Fruit fly (Drosophila melanogaster): Measurements from ENCODE around the gene CG3436.

The CG3436 gene

dm6 chr2L:143088-143487 lies 12.7 kb upstream of the CG3436 start, which contains the start of the genes CG31974 and CG11454 (continued):
- TF ChIP-seq CG13287 (GFP tag; IDR thresholded peaks at IDR 0.05; ENCODE audit: partially characterized antibody), result peak; percentile 97
- no peak for TF ChIP-seq Six4 (GFP tag; optimal IDR thresholded peaks at IDR 0.05)
- peak; percentile 18; the same call in 1 of the 2 replicates for TF ChIP-seq Rfx (GFP tag; IDR thresholded peaks at IDR 0.05)
- 0 out of 3 replicates have a peak, but pooled peaks have one; percentile 64 for TF ChIP-seq hb (GFP tag; IDR thresholded peaks at IDR 0.05; ENCODE audit: partially characterized antibody)
- no peak for TF ChIP-seq oc (tag; optimal IDR thresholded peaks at IDR 0.05)
- TF ChIP-seq CG30020 (tag; optimal IDR thresholded peaks at IDR 0.05), result peak; percentile 5
- peak; percentile 75; the same call in 1 of the 2 replicates for TF ChIP-seq inv (GFP tag; IDR thresholded peaks at IDR 0.05; ENCODE audit: partially characterized antibody)
- TF ChIP-seq luna (GFP tag; optimal IDR thresholded peaks at IDR 0.05), result no peak
- peak; percentile 67 for TF ChIP-seq CG5180 (GFP tag; optimal IDR thresholded peaks at IDR 0.05)
- TF ChIP-seq maf-S (GFP tag; optimal IDR thresholded peaks at IDR 0.05), result no peak
- peak; percentile 61 for TF ChIP-seq HmgZ (tag; optimal IDR thresholded peaks at IDR 0.05)
- TF ChIP-seq exex (tag; optimal IDR thresholded peaks at IDR 0.05), result peak; percentile 11
- TF ChIP-seq Opbp (GFP tag; IDR thresholded peaks at IDR 0.05; ENCODE audit: partially characterized antibody), result peak; percentile 83
- TF ChIP-seq CG15514 (GFP tag; optimal IDR thresholded peaks at IDR 0.05), result peak; percentile 100
- TF ChIP-seq Nf-YB (GFP tag; optimal IDR thresholded peaks at IDR 0.05), result peak; percentile 2
- peak; percentile 37 for TF ChIP-seq Ets65A (GFP tag)
- TF ChIP-seq slbo (GFP tag; IDR thresholded peaks at IDR 0.05), result no peak
- TF ChIP-seq CG30403 (GFP tag; optimal IDR thresholded peaks at IDR 0.05), result peak; percentile 7
- TF ChIP-seq cwo (GFP tag; optimal IDR thresholded peaks at IDR 0.05), result no peak
- TF ChIP-seq CG12391 (tag; optimal IDR thresholded peaks at IDR 0.05), result peak; percentile 25
- peak; percentile 65 for TF ChIP-seq CG1603 (tag; optimal IDR thresholded peaks at IDR 0.05)
- TF ChIP-seq CG7987 (GFP tag; optimal IDR thresholded peaks at IDR 0.05), result peak; percentile 14
- no peak for TF ChIP-seq CG2889 (GFP tag; IDR thresholded peaks at IDR 0.05)
- TF ChIP-seq PHDP (tag; optimal IDR thresholded peaks at IDR 0.05), result peak; percentile 24
- TF ChIP-seq ap (GFP tag; IDR thresholded peaks at IDR 0.05), result no peak
- TF ChIP-seq CG16813 (GFP tag; IDR thresholded peaks at IDR 0.05; ENCODE audit: partially characterized antibody), result peak; percentile 67; the same call in 2 of the 3 replicates
- TF ChIP-seq wek (GFP tag; optimal IDR thresholded peaks at IDR 0.05), result peak; percentile 3
- TF ChIP-seq CG12219 (GFP tag; optimal IDR thresholded peaks at IDR 0.05), result no peak
- peak; percentile 47 for TF ChIP-seq CG17829 (tag; optimal IDR thresholded peaks at IDR 0.05)
- peak; percentile 2 for TF ChIP-seq nom (GFP tag; optimal IDR thresholded peaks at IDR 0.05)
- TF ChIP-seq Nf-YC (tag; optimal IDR thresholded peaks at IDR 0.05), result peak; percentile 9
- TF ChIP-seq gem (tag; optimal IDR thresholded peaks at IDR 0.05), result no peak
- TF ChIP-seq unc-4 (GFP tag; IDR thresholded peaks at IDR 0.05; ENCODE audit: partially characterized antibody), result peak; percentile 95
- TF ChIP-seq mirr (GFP tag; optimal IDR thresholded peaks at IDR 0.05), result peak; percentile 34
- TF ChIP-seq pnt (GFP tag; optimal IDR thresholded peaks at IDR 0.05), result no peak
- TF ChIP-seq CG4617 (GFP tag; optimal IDR thresholded peaks at IDR 0.05; ENCODE audit: borderline replicate concordance), result peak; percentile 68
- no peak for TF ChIP-seq CG3847 (GFP tag; IDR thresholded peaks at IDR 0.05)
- peak in 1 of 2 experiments; percentile 63 for TF ChIP-seq Pdp1 (GFP tag; optimal IDR thresholded peaks at IDR 0.05)
- TF ChIP-seq CG14710 (tag; optimal IDR thresholded peaks at IDR 0.05), result peak; percentile 23
- TF ChIP-seq CG7745 (tag; optimal IDR thresholded peaks at IDR 0.05), result no peak
- TF ChIP-seq CG2129 (GFP tag; IDR thresholded peaks at IDR 0.05; ENCODE audit: partially characterized antibody), result peak; percentile 58
- TF ChIP-seq BtbVII (GFP tag; optimal IDR thresholded peaks at IDR 0.05), result no peak
- peak; percentile 29 for TF ChIP-seq CrebB (tag; optimal IDR thresholded peaks at IDR 0.05)
- TF ChIP-seq CG33213 (GFP tag; optimal IDR thresholded peaks at IDR 0.05), result peak; percentile 44
- TF ChIP-seq CG10979 (tag; optimal IDR thresholded peaks at IDR 0.05), result peak; percentile 7
- TF ChIP-seq zen2 (GFP tag; IDR thresholded peaks at IDR 0.05; ENCODE audit: partially characterized antibody), result peak; percentile 78
- TF ChIP-seq tgo (GFP tag; IDR thresholded peaks at IDR 0.05), result no peak
- TF ChIP-seq grau (tag; optimal IDR thresholded peaks at IDR 0.05), result peak; percentile 21

Data from whole organism, embryonic.